Worm (Caenorhabditis elegans): ENCODE results near the gene nspa-2.

ce11 chrV:14854261-14854660 lies 36.6 kb upstream of the nspa-2 start:
- TF ChIP-seq ztf-4 (tag; optimal IDR thresholded peaks at IDR 0.05) (no peak), irx-1 (tag; optimal IDR thresholded peaks at IDR 0.05) (no peak), snpc-4 (tag; optimal IDR thresholded peaks at IDR 0.05) (no peak), ztf-11 (tag; optimal IDR thresholded peaks at IDR 0.05) (no peak), aha-1 (tag; optimal IDR thresholded peaks at IDR 0.05) (no peak), lsy-2 (tag; optimal IDR thresholded peaks at IDR 0.05) (no peak), zip-4 (GFP tag; optimal IDR thresholded peaks at IDR 0.05) (no peak), pqm-1 (tag; optimal IDR thresholded peaks at IDR 0.05) (no peak), lin-15B (tag; optimal IDR thresholded peaks at IDR 0.05) (no peak), lin-35 (GFP tag; optimal IDR thresholded peaks at IDR 0.05) (no peak), skn-1 (tag; optimal IDR thresholded peaks at IDR 0.05) (no peak)

Measured in whole organism, L1 larva.